Worm (Caenorhabditis elegans) whole organism, late embryonic: ENCODE measurements around the gene ceeh-1.

Experiments used
- F13H6.1 ChIP-seq: sonication (generic microtip); optimal IDR thresholded peaks from 2 replicates; lab custom pipeline; 2016; ENCODE audit warnings: missing genetic modification characterization, missing compliant biosample characterization
- T23F11.4 ChIP-seq: fragments of 200-800 bp; sonication (Bioruptor generic); optimal IDR thresholded peaks from 2 replicates; lab custom pipeline; 2018; ENCODE audit warnings: mild to moderate bottlenecking, missing genetic modification characterization, missing compliant biosample characterization
- ama-1 ChIP-seq: fragments of 150-350 bp; optimal IDR thresholded peaks from 2 replicates; lab custom pipeline; 2014
- ceh-34 ChIP-seq: sonication (generic microtip); optimal IDR thresholded peaks from 2 replicates; lab custom pipeline; 2016; ENCODE audit warnings: mild to moderate bottlenecking, missing genetic modification characterization, missing compliant biosample characterization
- ceh-9 ChIP-seq: sonication (generic microtip); optimal IDR thresholded peaks from 2 replicates; lab custom pipeline; 2016; ENCODE audit warnings: mild to moderate bottlenecking, missing genetic modification characterization, inconsistent platforms, missing compliant biosample characterization
- hlh-8 ChIP-seq: sonication (generic microtip); optimal IDR thresholded peaks from 2 replicates; lab custom pipeline; 2016; ENCODE audit warnings: missing genotype, missing genetic modification characterization, missing compliant biosample characterization
- lin-11 ChIP-seq: fragments of 200-800 bp; sonication (Bioruptor generic); optimal IDR thresholded peaks from 2 replicates; lab custom pipeline; 2018; ENCODE audit warnings: mild to moderate bottlenecking, missing genetic modification characterization, missing compliant biosample characterization
- nhr-11 ChIP-seq: fragments of 150-350 bp; optimal IDR thresholded peaks from 2 replicates; lab custom pipeline; 2014; ENCODE audit warnings: missing biosample characterization, missing genetic modification characterization
- odd-2 ChIP-seq: sonication (generic microtip); optimal IDR thresholded peaks from 2 replicates; lab custom pipeline; 2017; ENCODE audit warnings: antibody characterized with exemption, mild to moderate bottlenecking, missing genetic modification characterization, missing compliant biosample characterization
- tbx-2 ChIP-seq: sonication (generic microtip); optimal IDR thresholded peaks from 2 replicates; lab custom pipeline; 2016; ENCODE audit warnings: missing genetic modification characterization, missing compliant biosample characterization

ce11 chrIII:859898-860297, 27.8 kb upstream of the ceeh-1 start, which contains the start of gene exos-4.2:
- no peak for TF ChIP-seq odd-2 (tag; lab: Kevin White, UChicago)
- TF ChIP-seq hlh-8 (tag; lab: Kevin White, UChicago) = no peak
- TF ChIP-seq ceh-34 (tag; lab: Kevin White, UChicago) = no peak
- TF ChIP-seq F13H6.1 (tag; lab: Kevin White, UChicago) = no peak
- no peak for TF ChIP-seq ceh-9 (tag; lab: Kevin White, UChicago)
- no peak for TF ChIP-seq tbx-2 (tag; lab: Kevin White, UChicago)
- TF ChIP-seq nhr-11 (tag; lab: Kevin White, UChicago) = no peak
- TF ChIP-seq lin-11 = no peak
- no peak for TF ChIP-seq ama-1
- TF ChIP-seq T23F11.4 (GFP tag; lab: Kevin White, UChicago) = no peak
